Worm (Caenorhabditis elegans) whole organism, L1 larva: ENCODE results near the gene srg-41.

ENCODE experiments used
- egl-27 ChIP-seq, 2 experiments: fragments of 150-350 bp in 1 of 2; sonication (generic microtip); optimal IDR thresholded peaks; 3 replicates each; lab custom pipeline; 2017 to 2018; ENCODE audit warnings: missing biosample characterization in 2 of 2, missing genetic modification characterization in 2 of 2, missing genetic modification reagents in 2 of 2
- fos-1 ChIP-seq: fragments of 150-350 bp; optimal IDR thresholded peaks from 2 replicates; lab custom pipeline; 2014; ENCODE audit warnings: missing biosample characterization, missing genetic modification characterization
- nhr-77 ChIP-seq: fragments of 150-350 bp; optimal IDR thresholded peaks from 2 replicates; lab custom pipeline; 2014; ENCODE audit warnings: missing biosample characterization, missing genetic modification characterization
- pqm-1 ChIP-seq: sonication (generic microtip); optimal IDR thresholded peaks from 3 replicates; lab custom pipeline; 2017; ENCODE audit warnings: missing biosample characterization, missing genetic modification characterization
- unc-62 ChIP-seq: fragments of 150-350 bp; optimal IDR thresholded peaks from 2 replicates; lab custom pipeline; 2014; ENCODE audit warnings: missing biosample characterization, missing genetic modification reagents, missing genetic modification characterization
- unc-98 ChIP-seq: fragments of 200-800 bp; sonication (Bioruptor generic); IDR thresholded peaks from 2 replicates; pipeline ENCODE4 v1.3.6; 2022; ENCODE audit warnings: missing genetic modification characterization, missing compliant biosample characterization

ce11 chrV:11119294-11119755 lies 42.4 kb downstream of the srg-41 start, which contains the start of gene scb-1:
- TF ChIP-seq pqm-1 (tag; lab: Kevin White, UChicago) (no peak), fos-1 (tag; lab: Kevin White, UChicago) (no peak), unc-98 (GFP tag; lab: Robert Waterston, UW) (no peak), unc-62 (GFP tag; lab: Kevin White, UChicago) (no peak), nhr-77 (no peak), egl-27 (tag; optimal IDR thresholded peaks at IDR 0.05; lab: Kevin White, UChicago) (no peak)
